Worm (Caenorhabditis elegans) whole organism, L4/young adult: Measurements from ENCODE around the gene ZK688.7.

Experiments
- W03F9.2 ChIP-seq: fragments of 150-350 bp; optimal IDR thresholded peaks from 2 replicates; lab custom pipeline; 2014; ENCODE audit warnings: missing biosample characterization, missing genetic modification characterization
- dao-5 ChIP-seq: sonication (generic microtip); optimal IDR thresholded peaks from 2 replicates; lab custom pipeline; 2016; ENCODE audit warnings: missing genotype, missing genetic modification characterization, moderate library complexity, missing compliant biosample characterization
- him-1 ChIP-seq: sonication (generic microtip); optimal IDR thresholded peaks from 2 replicates; lab custom pipeline; 2016; ENCODE audit warnings: missing genotype, missing genetic modification reagents, missing genetic modification characterization, missing compliant biosample characterization

ce11 chrIII:7919823-7920222 is 8.4 kb upstream of the ZK688.7 start, which contains the start of gene C29E4.14:
- no peak for TF ChIP-seq dao-5
- TF ChIP-seq W03F9.2 (tag; lab: Kevin White, UChicago) = no peak
- no peak for TF ChIP-seq him-1 (tag; lab: Kevin White, UChicago)
